Worm (Caenorhabditis elegans) whole organism, early embryonic: ENCODE data around the gene srx-44.

Source experiments
- ets-7 ChIP-seq: sonication (generic microtip); optimal IDR thresholded peaks from 2 replicates; lab custom pipeline; 2016; ENCODE audit warnings: missing genotype, missing genetic modification characterization, missing compliant biosample characterization
- flt-1 ChIP-seq: fragments of 200-800 bp; sonication (Bioruptor generic); IDR thresholded peaks from 2 replicates; pipeline ENCODE4 v1.3.6; 2022; ENCODE audit warnings: missing genetic modification characterization, missing compliant biosample characterization
- pes-1 ChIP-seq: fragments of 200-800 bp; sonication (Bioruptor generic); IDR thresholded peaks from 2 replicates; pipeline ENCODE4 v1.3.6; 2022; ENCODE audit warnings: missing genetic modification reagents, missing genetic modification characterization, missing compliant biosample characterization
- scrt-1 ChIP-seq: fragments of 200-800 bp; sonication (Bioruptor generic); IDR thresholded peaks from 2 replicates; pipeline ENCODE4 v1.3.6; 2022; ENCODE audit warnings: missing genetic modification characterization, missing compliant biosample characterization
- sea-1 ChIP-seq: fragments of 200-800 bp; sonication (Bioruptor generic); conservative IDR thresholded peaks from 2 replicates; pipeline ENCODE4 v1.3.6; 2022; ENCODE audit warnings: missing genetic modification characterization, missing compliant biosample characterization
- tbx-11 ChIP-seq: fragments of 200-800 bp; sonication (Bioruptor generic); IDR thresholded peaks from 2 replicates; pipeline ENCODE4 v1.3.6; 2022; ENCODE audit warnings: missing genetic modification characterization, missing compliant biosample characterization

Gene srx-44

DNA sequence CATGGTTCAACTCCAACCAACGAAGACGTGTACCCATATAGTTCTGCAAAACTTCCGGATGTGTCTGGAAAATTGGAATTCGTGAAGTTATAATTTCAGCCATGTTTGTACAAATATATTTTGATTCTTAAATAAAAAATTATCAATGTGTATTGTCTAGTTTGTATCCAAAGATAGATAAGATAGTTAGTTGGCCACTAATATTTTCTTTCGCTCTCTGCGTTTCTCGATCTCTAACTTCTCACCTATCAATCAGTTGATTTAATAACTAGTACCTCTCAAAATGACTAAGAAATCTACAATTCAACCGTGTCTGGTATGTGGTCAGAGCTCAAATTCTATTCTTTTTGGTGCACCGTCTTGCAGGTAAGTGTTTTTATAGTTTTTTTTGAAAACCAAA, 51.0 kb downstream of the srx-44 start, which contains the start of gene nhr-176:
Gene nhr-176 (plus strand): TSS at position 159 of the 400 bp plus-strand sequence.
- TF ChIP-seq ets-7 (no peak), scrt-1 (no peak), flt-1 (no peak), tbx-11 (GFP tag; lab: Robert Waterston, UW) (no peak), pes-1 (no peak), sea-1 (GFP tag; lab: Robert Waterston, UW) (no peak)
